Fruit fly (Drosophila melanogaster): ENCODE measurements around the gene CG14780.
A peak's percentile ranks its signal among the peaks of the same experiment; 100 is the strongest.

CG14780 gene

dm6 chrX:1517618-1518017 lies 45.3 kb downstream of the CG14780 start (continued):
- peak; percentile 40 for TF ChIP-seq CG10431 (GFP tag; optimal IDR thresholded peaks at IDR 0.05)
- TF ChIP-seq CG2875 (GFP tag; optimal IDR thresholded peaks at IDR 0.05): peak; percentile 14
- TF ChIP-seq Poxn (GFP tag; IDR thresholded peaks at IDR 0.05): no peak
- TF ChIP-seq Taf1 (GFP tag; IDR thresholded peaks at IDR 0.05): no peak
- TF ChIP-seq CG18476 (GFP tag; optimal IDR thresholded peaks at IDR 0.05): no peak
- no peak for TF ChIP-seq Hr78 (GFP tag; optimal IDR thresholded peaks at IDR 0.05)
- peak; percentile 86 for TF ChIP-seq inv (GFP tag; IDR thresholded peaks at IDR 0.05; ENCODE audit: partially characterized antibody)
- peak; percentile 93 for TF ChIP-seq Doc3 (GFP tag; IDR thresholded peaks at IDR 0.05; ENCODE audit: partially characterized antibody)
- peak; percentile 86 for TF ChIP-seq Sry-δ (GFP tag; optimal IDR thresholded peaks at IDR 0.05)
- TF ChIP-seq CG4854 (GFP tag; optimal IDR thresholded peaks at IDR 0.05): no peak
- no peak for TF ChIP-seq sc (optimal IDR thresholded peaks at IDR 0.05)
- no peak for TF ChIP-seq sc (GFP tag; optimal IDR thresholded peaks at IDR 0.05)
- no peak for TF ChIP-seq CG16815 (GFP tag; optimal IDR thresholded peaks at IDR 0.05)
- no peak for TF ChIP-seq CG10654 (GFP tag; optimal IDR thresholded peaks at IDR 0.05)
- TF ChIP-seq CG5180 (GFP tag; optimal IDR thresholded peaks at IDR 0.05): no peak
- peak; percentile 23; the same call in 1 of the 2 replicates for TF ChIP-seq al (GFP tag; IDR thresholded peaks at IDR 0.05)
- TF ChIP-seq CG7556 (GFP tag; optimal IDR thresholded peaks at IDR 0.05): peak; percentile 42
- TF ChIP-seq wdn (GFP tag; IDR thresholded peaks at IDR 0.05): no peak
- peak; percentile 5 for TF ChIP-seq D19A (tag; optimal IDR thresholded peaks at IDR 0.05)
- peak; percentile 44 for TF ChIP-seq CG15514 (GFP tag; optimal IDR thresholded peaks at IDR 0.05)
- TF ChIP-seq CG12391 (tag; optimal IDR thresholded peaks at IDR 0.05): peak; percentile 58
- TF ChIP-seq CG10321 (GFP tag; IDR thresholded peaks at IDR 0.05): no peak
- TF ChIP-seq CG2712 (tag; optimal IDR thresholded peaks at IDR 0.05): peak; percentile 43
- peak; percentile 35; the same call in 1 of the 2 replicates for TF ChIP-seq onecut (GFP tag; IDR thresholded peaks at IDR 0.05)
- TF ChIP-seq bowl (GFP tag; IDR thresholded peaks at IDR 0.05): no peak
- TF ChIP-seq lbe (GFP tag; optimal IDR thresholded peaks at IDR 0.05): no peak
- TF ChIP-seq CG1529 (GFP tag; optimal IDR thresholded peaks at IDR 0.05): no peak
- TF ChIP-seq yki (optimal IDR thresholded peaks at IDR 0.05): no peak
- TF ChIP-seq CG3995 (GFP tag; optimal IDR thresholded peaks at IDR 0.05): no peak
- TF ChIP-seq HLH54F (GFP tag; optimal IDR thresholded peaks at IDR 0.05): no peak
- TF ChIP-seq CG7928 (GFP tag; optimal IDR thresholded peaks at IDR 0.05): peak; percentile 14
- peak; percentile 40; the same call in 1 of the 2 replicates for TF ChIP-seq crol (GFP tag; IDR thresholded peaks at IDR 0.05)
- TF ChIP-seq Ssrp (tag; optimal IDR thresholded peaks at IDR 0.05): peak; percentile 2
- no peak for TF ChIP-seq Neu2 (GFP tag; optimal IDR thresholded peaks at IDR 0.05; ENCODE audit: borderline replicate concordance)
- no peak for TF ChIP-seq ara (GFP tag; IDR thresholded peaks at IDR 0.05)
- TF ChIP-seq CG42726 (GFP tag; IDR thresholded peaks at IDR 0.05; ENCODE audit: partially characterized antibody): peak; percentile 83
- TF ChIP-seq BEAF-32 (GFP tag; optimal IDR thresholded peaks at IDR 0.05): peak; percentile 85
- peak; percentile 64 for TF ChIP-seq lilli (GFP tag; optimal IDR thresholded peaks at IDR 0.05)
- 0 out of 2 replicates have a peak, but pooled peaks have one; percentile 8 for TF ChIP-seq ranshi (GFP tag; IDR thresholded peaks at IDR 0.05)
- peak; percentile 99 for TF ChIP-seq CG31224 (GFP tag; IDR thresholded peaks at IDR 0.05)
- no peak for TF ChIP-seq CG3163 (GFP tag; optimal IDR thresholded peaks at IDR 0.05)
- peak; percentile 55 for TF ChIP-seq CG15269 (tag; optimal IDR thresholded peaks at IDR 0.05)
- no peak for TF ChIP-seq Ets97D (GFP tag; optimal IDR thresholded peaks at IDR 0.05)
- TF ChIP-seq ssp (GFP tag; IDR thresholded peaks at IDR 0.05): no peak
- no peak for TF ChIP-seq cas (GFP tag; IDR thresholded peaks at IDR 0.05)
- no peak for TF ChIP-seq CG31388 (GFP tag; optimal IDR thresholded peaks at IDR 0.05)
- no peak for TF ChIP-seq Fer2 (tag; optimal IDR thresholded peaks at IDR 0.05)
- TF ChIP-seq Dbx (GFP tag; IDR thresholded peaks at IDR 0.05): peak; percentile 40; the same call in 1 of the 3 replicates
- peak; percentile 1 for TF ChIP-seq CG7786 (GFP tag; optimal IDR thresholded peaks at IDR 0.05)
- peak; percentile 16 for TF ChIP-seq Hr3 (GFP tag; optimal IDR thresholded peaks at IDR 0.05)
- TF ChIP-seq Ada2b (GFP tag; IDR thresholded peaks at IDR 0.05): no peak
- TF ChIP-seq crc (GFP tag; optimal IDR thresholded peaks at IDR 0.05): no peak

Measured in whole organism, embryonic.